Worm (Caenorhabditis elegans) whole organism, mixed stage, embryonic: ENCODE results near the gene srx-73.

Source experiments
- lin-13 ChIP-seq: fragments of 150-350 bp; optimal IDR thresholded peaks from 2 replicates; lab custom pipeline; 2014; ENCODE audit warnings: missing biosample characterization, missing genetic modification characterization
- lsy-2 ChIP-seq: fragments of 150-350 bp; optimal IDR thresholded peaks from 2 replicates; lab custom pipeline; 2014; ENCODE audit warnings: missing biosample characterization, missing genetic modification characterization
- mep-1 ChIP-seq: fragments of 150-350 bp; optimal IDR thresholded peaks from 2 replicates; lab custom pipeline; 2017; ENCODE audit warnings: missing biosample characterization, missing genetic modification reagents, missing genetic modification characterization, inconsistent platforms
- mls-2 ChIP-seq: sonication (generic microtip); optimal IDR thresholded peaks from 2 replicates; lab custom pipeline; 2016; ENCODE audit warnings: mild to moderate bottlenecking, missing genetic modification characterization, moderate library complexity, missing compliant biosample characterization
- nhr-12 ChIP-seq: fragments of 150-350 bp; optimal IDR thresholded peaks from 2 replicates; lab custom pipeline; 2014; ENCODE audit warnings: missing biosample characterization, missing genetic modification characterization
- nhr-237 ChIP-seq: fragments of 150-350 bp; optimal IDR thresholded peaks from 2 replicates; lab custom pipeline; 2014; ENCODE audit warnings: missing biosample characterization, missing genetic modification characterization
- nhr-28 ChIP-seq: fragments of 150-350 bp; optimal IDR thresholded peaks from 2 replicates; lab custom pipeline; 2014; ENCODE audit warnings: missing biosample characterization, missing genetic modification characterization
- pha-4 ChIP-seq: fragments of 150-350 bp; optimal IDR thresholded peaks from 2 replicates; lab custom pipeline; 2018; ENCODE audit warnings: missing biosample characterization, missing genetic modification reagents, missing genetic modification characterization
- snpc-4 ChIP-seq: fragments of 150-350 bp; optimal IDR thresholded peaks from 2 replicates; lab custom pipeline; 2014; ENCODE audit warnings: missing biosample characterization, missing genetic modification characterization
- ztf-11 ChIP-seq: fragments of 150-350 bp; optimal IDR thresholded peaks from 2 replicates; lab custom pipeline; 2014; ENCODE audit warnings: missing biosample characterization, missing genetic modification characterization

DNA sequence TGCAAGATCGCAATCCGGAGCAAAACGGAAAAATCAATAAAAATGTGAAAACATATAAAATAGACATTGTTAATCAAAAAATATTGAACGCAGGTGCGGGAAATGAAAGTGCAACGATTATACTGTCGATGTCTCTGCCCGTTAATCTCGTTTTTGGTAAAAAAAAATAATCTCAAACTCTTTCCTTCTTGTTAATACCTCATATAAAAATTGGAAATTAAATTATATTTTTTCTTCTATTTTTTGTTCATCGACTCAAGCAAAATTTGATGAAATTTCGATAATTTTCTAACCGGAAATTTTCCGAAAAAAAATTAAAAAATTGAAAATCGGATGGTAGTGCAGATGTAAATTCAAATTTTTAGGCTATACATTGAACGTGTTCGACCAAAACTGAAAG lies 6.9 kb upstream of the srx-73 start, which contains the start of gene K03B4.9:
- TF ChIP-seq ztf-11 (tag; lab: Kevin White, UChicago): no peak
- no peak for TF ChIP-seq mep-1 (tag; lab: Kevin White, UChicago)
- TF ChIP-seq nhr-237 (tag; lab: Kevin White, UChicago): no peak
- no peak for TF ChIP-seq lsy-2 (tag; lab: Kevin White, UChicago)
- TF ChIP-seq snpc-4 (tag; lab: Kevin White, UChicago): no peak
- TF ChIP-seq nhr-28: no peak
- TF ChIP-seq nhr-12: no peak
- no peak for TF ChIP-seq lin-13
- no peak for TF ChIP-seq mls-2 (tag; lab: Kevin White, UChicago)
- TF ChIP-seq pha-4: no peak
